Worm (Caenorhabditis elegans): Measurements from ENCODE around the gene R11G1.7.

R11G1.7 gene

ce11 chrX:3697623-3698022, 41.6 kb downstream of the R11G1.7 start (continued):
- TF ChIP-seq mel-28 (tag; optimal IDR thresholded peaks at IDR 0.05; ENCODE audit: borderline replicate concordance): peak; percentile 53
- peak; percentile 95 for TF ChIP-seq rpc-1 (optimal IDR thresholded peaks at IDR 0.05)
- TF ChIP-seq rpc-1 (tag; optimal IDR thresholded peaks at IDR 0.05): peak; percentile 97
- TF ChIP-seq unc-130 (GFP tag; optimal IDR thresholded peaks at IDR 0.05): peak; percentile 50
- TF ChIP-seq hmg-20 (GFP tag; IDR thresholded peaks at IDR 0.05): peak; percentile 62; the same call in 1 of the 2 replicates
- TF ChIP-seq nhr-120 (GFP tag; IDR thresholded peaks at IDR 0.05): no peak
- TF ChIP-seq mcd-1 (GFP tag; IDR thresholded peaks at IDR 0.05): peak; percentile 73
- TF ChIP-seq die-1 (tag; optimal IDR thresholded peaks at IDR 0.05): peak; percentile 95
- peak; percentile 70 for TF ChIP-seq egl-44 (GFP tag; IDR thresholded peaks at IDR 0.05)
- peak; percentile 46 for TF ChIP-seq tlf-1 (GFP tag; optimal IDR thresholded peaks at IDR 0.05)
- TF ChIP-seq madf-3 (GFP tag; IDR thresholded peaks at IDR 0.05): 0 out of 2 replicates have a peak, but pooled peaks have one; percentile 6
- TF ChIP-seq hlh-12 (tag; optimal IDR thresholded peaks at IDR 0.05): no peak
- no peak for TF ChIP-seq Y53F4B.3 (GFP tag; IDR thresholded peaks at IDR 0.05)
- TF ChIP-seq akir-1 (GFP tag; optimal IDR thresholded peaks at IDR 0.05): peak; percentile 56
- peak; percentile 80; the same call in 1 of the 2 replicates for TF ChIP-seq Y56A3A.18 (GFP tag; IDR thresholded peaks at IDR 0.05)
- TF ChIP-seq tbp1 (GFP tag; optimal IDR thresholded peaks at IDR 0.05): peak; percentile 99
- peak; percentile 76 for TF ChIP-seq somi-1 (GFP tag; optimal IDR thresholded peaks at IDR 0.05)
- peak; percentile 98 for TF ChIP-seq B0261.1 (tag; optimal IDR thresholded peaks at IDR 0.05)
- TF ChIP-seq nhr-27 (tag; optimal IDR thresholded peaks at IDR 0.05): no peak
- peak; percentile 62 for TF ChIP-seq ztf-26 (tag; optimal IDR thresholded peaks at IDR 0.05)
- TF ChIP-seq snpc-1.3 (tag; optimal IDR thresholded peaks at IDR 0.05; ENCODE audit: insufficient read depth): peak; percentile 80
- TF ChIP-seq ceh-100 (GFP tag; IDR thresholded peaks at IDR 0.05): peak; percentile 51; the same call in 1 of the 2 replicates
- peak; percentile 1 for TF ChIP-seq sptf-2 (GFP tag; optimal IDR thresholded peaks at IDR 0.05)
- peak; percentile 71 for TF ChIP-seq attf-5 (GFP tag; optimal IDR thresholded peaks at IDR 0.05)
- TF ChIP-seq atf-7 (tag; optimal IDR thresholded peaks at IDR 0.05): peak; percentile 14
- TF ChIP-seq Y79H2A.3 (GFP tag; conservative IDR thresholded peaks at IDR 0.05): no peak
- peak; percentile 83 for TF ChIP-seq nfyb-1 (GFP tag; IDR thresholded peaks at IDR 0.05)
- TF ChIP-seq rcor-1 (GFP tag; IDR thresholded peaks at IDR 0.05): peak; percentile 77
- TF ChIP-seq egrh-3 (GFP tag; IDR thresholded peaks at IDR 0.05): peak; percentile 67
- TF ChIP-seq D2030.7 (GFP tag; IDR thresholded peaks at IDR 0.05): peak; percentile 64
- no peak for TF ChIP-seq unc-62 (GFP tag; optimal IDR thresholded peaks at IDR 0.05)
- peak; percentile 50 for TF ChIP-seq K12H6.12 (tag; optimal IDR thresholded peaks at IDR 0.05)

ce11 chrX:3701861-3702260, 45.8 kb downstream of the R11G1.7 start:
- TF ChIP-seq cebp-2 (GFP tag; IDR thresholded peaks at IDR 0.05) (no peak), D2030.7 (GFP tag; IDR thresholded peaks at IDR 0.05) (no peak), madf-6 (GFP tag; IDR thresholded peaks at IDR 0.05) (no peak)

ce11 chrX:3705319-3705718, 49.2 kb downstream of the R11G1.7 start:
- TF ChIP-seq cebp-1 (GFP tag; IDR thresholded peaks at IDR 0.05) (no peak), cebp-1 (tag; optimal IDR thresholded peaks at IDR 0.05) (peak; percentile 28), akir-1 (GFP tag; optimal IDR thresholded peaks at IDR 0.05) (no peak)

ce11 chrX:3706319-3706718, 50.2 kb downstream of the R11G1.7 start:
- TF ChIP-seq madf-8 (GFP tag; conservative IDR thresholded peaks at IDR 0.05) (no peak), zfh-2 (GFP tag; conservative IDR thresholded peaks at IDR 0.05) (peak; percentile 70)

All from whole organism, young adult.